Worm (Caenorhabditis elegans) whole organism, L3 larva: ENCODE data around the gene tbc-14.
A peak's percentile ranks its signal among the peaks of the same experiment; 100 is the strongest.

Experiments used
- ama-1 ChIP-seq: fragments of 150-350 bp; optimal IDR thresholded peaks from 2 replicates; lab custom pipeline; 2018
- daf-12 ChIP-seq: fragments of 150-350 bp; optimal IDR thresholded peaks from 2 replicates; lab custom pipeline; 2014; ENCODE audit warnings: missing biosample characterization, missing genetic modification reagents, missing genetic modification characterization
- fos-1 ChIP-seq: fragments of 150-350 bp; optimal IDR thresholded peaks from 2 replicates; lab custom pipeline; 2014; ENCODE audit warnings: missing biosample characterization, missing genetic modification characterization
- jun-1 ChIP-seq: fragments of 150-350 bp; optimal IDR thresholded peaks from 2 replicates; lab custom pipeline; 2014; ENCODE audit warnings: missing biosample characterization, missing genetic modification reagents, missing genetic modification characterization
- nfya-1 ChIP-seq: sonication (generic microtip); optimal IDR thresholded peaks from 2 replicates; lab custom pipeline; 2017; ENCODE audit warnings: missing genetic modification characterization, mild to moderate bottlenecking, missing compliant biosample characterization, antibody characterized with exemption, moderate library complexity; ENCODE audit not compliant: insufficient read depth
- nhr-23 ChIP-seq: fragments of 150-350 bp; optimal IDR thresholded peaks from 2 replicates; lab custom pipeline; 2014; ENCODE audit warnings: missing biosample characterization, missing genetic modification reagents, missing genetic modification characterization
- pha-4 ChIP-seq: fragments of 150-350 bp; optimal IDR thresholded peaks from 2 replicates; lab custom pipeline; 2014; ENCODE audit warnings: missing biosample characterization, missing genetic modification reagents, missing genetic modification characterization
- snpc-4 ChIP-seq: fragments of 150-350 bp; optimal IDR thresholded peaks from 2 replicates; lab custom pipeline; 2014; ENCODE audit warnings: missing biosample characterization, missing genetic modification characterization
- unc-62 ChIP-seq: fragments of 150-350 bp; sonication (generic microtip); optimal IDR thresholded peaks from 4 replicates; lab custom pipeline; 2014; ENCODE audit warnings: missing biosample characterization, missing genetic modification reagents, missing genetic modification characterization

- no peak for TF ChIP-seq snpc-4
- no peak for TF ChIP-seq jun-1
- TF ChIP-seq ama-1 (lab: Kevin White, UChicago), result peak; percentile 22
- TF ChIP-seq pha-4 (tag; lab: Kevin White, UChicago), result no peak
- no peak for TF ChIP-seq nfya-1 (tag; lab: Kevin White, UChicago)
- TF ChIP-seq unc-62, result no peak
- no peak for TF ChIP-seq fos-1 (tag; lab: Kevin White, UChicago)
- TF ChIP-seq nhr-23, result no peak
- no peak for TF ChIP-seq daf-12 (tag; lab: Kevin White, UChicago)
Observed at ce11 chrII:13491254-13491889, 44.0 kb upstream of the tbc-14 start, which contains the start of gene alh-7.
